Worm (Caenorhabditis elegans) whole organism, late embryonic: ENCODE measurements around the gene C18D4.3.

ENCODE experiments used
- C08G9.2 ChIP-seq: sonication (generic microtip); optimal IDR thresholded peaks from 2 replicates; lab custom pipeline; 2016; ENCODE audit warnings: mild to moderate bottlenecking, missing genetic modification characterization, moderate library complexity, missing compliant biosample characterization
- C38D4.7 ChIP-seq: fragments of 200-800 bp; sonication (Bioruptor generic); optimal IDR thresholded peaks from 2 replicates; lab custom pipeline; 2018; ENCODE audit warnings: mild to moderate bottlenecking, missing genetic modification characterization, moderate library complexity, missing compliant biosample characterization
- F13H6.1 ChIP-seq: sonication (generic microtip); optimal IDR thresholded peaks from 2 replicates; lab custom pipeline; 2016; ENCODE audit warnings: missing genetic modification characterization, missing compliant biosample characterization
- K02D7.2 ChIP-seq: sonication (generic microtip); optimal IDR thresholded peaks from 2 replicates; lab custom pipeline; 2017; ENCODE audit warnings: mild to moderate bottlenecking, missing genetic modification characterization, missing compliant biosample characterization
- T23F11.4 ChIP-seq: fragments of 200-800 bp; sonication (Bioruptor generic); optimal IDR thresholded peaks from 2 replicates; lab custom pipeline; 2018; ENCODE audit warnings: mild to moderate bottlenecking, missing genetic modification characterization, missing compliant biosample characterization
- Y22D7AL.16 ChIP-seq: sonication (generic microtip); optimal IDR thresholded peaks from 2 replicates; lab custom pipeline; 2016; ENCODE audit warnings: missing genetic modification characterization, missing compliant biosample characterization
- ahr-1 ChIP-seq: sonication (generic microtip); optimal IDR thresholded peaks from 2 replicates; lab custom pipeline; 2016; ENCODE audit warnings: missing genetic modification characterization, missing compliant biosample characterization
- ama-1 ChIP-seq: fragments of 150-350 bp; optimal IDR thresholded peaks from 2 replicates; lab custom pipeline; 2014
- ceh-18 ChIP-seq: sonication (generic microtip); optimal IDR thresholded peaks from 2 replicates; lab custom pipeline; 2016; ENCODE audit warnings: missing genetic modification characterization, missing compliant biosample characterization
- ceh-2 ChIP-seq: sonication (generic microtip); optimal IDR thresholded peaks from 2 replicates; lab custom pipeline; 2016; ENCODE audit warnings: missing genotype, missing genetic modification characterization, missing compliant biosample characterization
- ceh-24 ChIP-seq: sonication (generic microtip); optimal IDR thresholded peaks from 2 replicates; lab custom pipeline; 2016; ENCODE audit warnings: mild to moderate bottlenecking, missing genetic modification characterization, missing compliant biosample characterization
- ceh-31 ChIP-seq: sonication (generic microtip); optimal IDR thresholded peaks from 2 replicates; lab custom pipeline; 2016; ENCODE audit warnings: missing genetic modification characterization, missing compliant biosample characterization
- ceh-48 ChIP-seq: sonication (generic microtip); optimal IDR thresholded peaks from 2 replicates; lab custom pipeline; 2016; ENCODE audit warnings: missing genetic modification characterization, inconsistent platforms, missing compliant biosample characterization
- ceh-6 ChIP-seq: fragments of 200-800 bp; sonication (Bioruptor generic); optimal IDR thresholded peaks from 2 replicates; lab custom pipeline; 2018; ENCODE audit warnings: mild to moderate bottlenecking, missing genetic modification characterization, missing compliant biosample characterization
- ceh-9 ChIP-seq: sonication (generic microtip); optimal IDR thresholded peaks from 2 replicates; lab custom pipeline; 2016; ENCODE audit warnings: mild to moderate bottlenecking, missing genetic modification characterization, inconsistent platforms, missing compliant biosample characterization
- che-1 ChIP-seq: sonication (generic microtip); optimal IDR thresholded peaks from 2 replicates; lab custom pipeline; 2016; ENCODE audit warnings: mild to moderate bottlenecking, missing genetic modification characterization, missing compliant biosample characterization
- dmd-4 ChIP-seq: sonication (generic microtip); optimal IDR thresholded peaks from 2 replicates; lab custom pipeline; 2016; ENCODE audit warnings: borderline replicate concordance, missing genetic modification characterization, missing compliant biosample characterization
- elt-4 ChIP-seq: sonication (generic microtip); optimal IDR thresholded peaks from 2 replicates; lab custom pipeline; 2016; ENCODE audit warnings: missing genetic modification characterization, missing compliant biosample characterization
- ets-4 ChIP-seq: sonication (generic microtip); optimal IDR thresholded peaks from 2 replicates; lab custom pipeline; 2016; ENCODE audit warnings: missing genetic modification characterization, missing compliant biosample characterization
- fax-1 ChIP-seq: sonication (generic microtip); optimal IDR thresholded peaks from 2 replicates; lab custom pipeline; 2016; ENCODE audit warnings: missing genotype, missing genetic modification characterization, missing compliant biosample characterization
- fkh-6 ChIP-seq: sonication (generic microtip); optimal IDR thresholded peaks from 2 replicates; lab custom pipeline; 2016; ENCODE audit warnings: missing genetic modification characterization, missing compliant biosample characterization
- hlh-13 ChIP-seq: fragments of 200-800 bp; sonication (Bioruptor generic); optimal IDR thresholded peaks from 2 replicates; lab custom pipeline; 2018; ENCODE audit warnings: mild to moderate bottlenecking, missing genetic modification characterization, missing compliant biosample characterization
- hlh-15 ChIP-seq: sonication (generic microtip); optimal IDR thresholded peaks from 2 replicates; lab custom pipeline; 2016; ENCODE audit warnings: missing genetic modification characterization, missing compliant biosample characterization
- hlh-6 ChIP-seq: sonication (generic microtip); optimal IDR thresholded peaks from 2 replicates; lab custom pipeline; 2016; ENCODE audit warnings: missing genotype, missing genetic modification characterization, missing compliant biosample characterization
- hlh-8 ChIP-seq: sonication (generic microtip); optimal IDR thresholded peaks from 2 replicates; lab custom pipeline; 2016; ENCODE audit warnings: missing genotype, missing genetic modification characterization, missing compliant biosample characterization
- lim-6 ChIP-seq: sonication (generic microtip); optimal IDR thresholded peaks from 2 replicates; lab custom pipeline; 2016; ENCODE audit warnings: missing genetic modification characterization, missing compliant biosample characterization
- lin-11 ChIP-seq: fragments of 200-800 bp; sonication (Bioruptor generic); optimal IDR thresholded peaks from 2 replicates; lab custom pipeline; 2018; ENCODE audit warnings: mild to moderate bottlenecking, missing genetic modification characterization, missing compliant biosample characterization
- madf-2 ChIP-seq: sonication (generic microtip); optimal IDR thresholded peaks from 2 replicates; lab custom pipeline; 2017; ENCODE audit warnings: missing genetic modification characterization, missing compliant biosample characterization
- nfya-1 ChIP-seq: sonication (generic microtip); optimal IDR thresholded peaks from 2 replicates; lab custom pipeline; 2017; ENCODE audit warnings: missing genetic modification characterization, mild to moderate bottlenecking, missing compliant biosample characterization, antibody characterized with exemption, moderate library complexity
- pag-3 ChIP-seq: sonication (generic microtip); optimal IDR thresholded peaks from 2 replicates; lab custom pipeline; 2016; ENCODE audit warnings: missing compliant biosample characterization, missing genetic modification characterization, borderline replicate concordance
- pha-2 ChIP-seq: sonication (generic microtip); optimal IDR thresholded peaks from 2 replicates; lab custom pipeline; 2017; ENCODE audit warnings: mild to moderate bottlenecking, missing genetic modification characterization, missing compliant biosample characterization
- pha-4 ChIP-seq: fragments of 150-350 bp; optimal IDR thresholded peaks from 2 replicates; lab custom pipeline; 2018; ENCODE audit warnings: missing biosample characterization, missing genetic modification reagents, missing genetic modification characterization
- pros-1 ChIP-seq: fragments of 150-350 bp; optimal IDR thresholded peaks from 2 replicates; lab custom pipeline; 2014; ENCODE audit warnings: missing biosample characterization, missing genetic modification reagents, missing genetic modification characterization
- sdc-2 ChIP-seq: sonication (generic microtip); optimal IDR thresholded peaks from 2 replicates; lab custom pipeline; 2016; ENCODE audit warnings: missing genotype, missing genetic modification characterization, missing compliant biosample characterization
- sox-4 ChIP-seq: sonication (generic microtip); optimal IDR thresholded peaks from 2 replicates; lab custom pipeline; 2017; ENCODE audit warnings: mild to moderate bottlenecking, missing genetic modification characterization, inconsistent platforms, missing compliant biosample characterization
- tbx-7 ChIP-seq: sonication (generic microtip); optimal IDR thresholded peaks from 2 replicates; lab custom pipeline; 2016; ENCODE audit warnings: missing genotype, missing genetic modification characterization, missing compliant biosample characterization
- ttx-3 ChIP-seq: sonication (generic microtip); optimal IDR thresholded peaks from 2 replicates; lab custom pipeline; 2016; ENCODE audit warnings: missing genetic modification reagents, missing genetic modification characterization, missing compliant biosample characterization
- unc-3 ChIP-seq, 2 experiments: fragments of 200-800 bp in 1 of 2; sonication (Bioruptor generic) in 1 of 2; sonication (generic microtip) in 1 of 2; conservative IDR thresholded peaks in 1 of 2; optimal IDR thresholded peaks in 1 of 2; 2 replicates each; pipeline versions ENCODE4 v1.3.6 to Lab custom; 2016 to 2022; ENCODE audit warnings: missing compliant biosample characterization in 2 of 2, missing genetic modification characterization in 2 of 2, missing genetic modification reagents in 1 of 2
- unc-86 ChIP-seq: sonication (generic microtip); optimal IDR thresholded peaks from 2 replicates; lab custom pipeline; 2016; ENCODE audit warnings: missing genetic modification characterization, missing compliant biosample characterization

Gene C18D4.3

DNA sequence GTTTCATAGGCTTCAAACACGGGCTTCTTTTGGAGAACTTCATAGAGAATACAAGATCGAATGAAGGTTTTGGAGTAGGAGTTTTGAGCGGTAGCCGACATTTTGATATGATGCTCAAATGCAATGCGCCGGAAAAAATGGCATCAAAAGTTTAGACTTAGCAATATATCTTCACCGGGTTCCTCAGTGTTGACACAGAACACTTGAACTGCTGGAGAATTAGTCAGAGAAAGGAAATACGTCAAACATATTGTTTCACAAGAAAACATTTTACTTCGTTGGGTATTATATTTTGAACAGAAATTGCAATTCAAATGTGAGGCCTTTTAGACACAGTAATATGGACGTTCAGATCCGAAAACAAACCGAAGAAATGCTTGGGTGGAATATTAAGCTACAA lies 25.8 kb upstream of the C18D4.3 start, which contains the start of gene fbxa-174:
Gene fbxa-174, minus strand, starts transcription at position 101 of the 400 bp plus-strand sequence.
- TF ChIP-seq ceh-18 (tag; lab: Kevin White, UChicago) (no peak), hlh-15 (tag; lab: Kevin White, UChicago) (no peak), lim-6 (tag; lab: Kevin White, UChicago) (no peak), dmd-4 (tag; lab: Kevin White, UChicago) (no peak), ama-1 (no peak), ceh-9 (no peak), Y22D7AL.16 (tag; lab: Kevin White, UChicago) (no peak), T23F11.4 (GFP tag; lab: Kevin White, UChicago) (no peak), pag-3 (tag; lab: Kevin White, UChicago) (no peak), lin-11 (tag; lab: Kevin White, UChicago) (no peak), unc-86 (tag; lab: Kevin White, UChicago) (no peak), ceh-24 (tag; lab: Kevin White, UChicago) (no peak)

- TF ChIP-seq fax-1 (tag; lab: Kevin White, UChicago) = no peak
- no peak for TF ChIP-seq fkh-6 (tag; lab: Kevin White, UChicago)
- TF ChIP-seq unc-3 (GFP tag; conservative IDR thresholded peaks at IDR 0.05; lab: Robert Waterston, UW) = no peak
- no peak for TF ChIP-seq unc-3 (tag; optimal IDR thresholded peaks at IDR 0.05; lab: Kevin White, UChicago)
- no peak for TF ChIP-seq hlh-8 (tag; lab: Kevin White, UChicago)
- no peak for TF ChIP-seq che-1 (tag; lab: Kevin White, UChicago)
- no peak for TF ChIP-seq ttx-3 (tag; lab: Kevin White, UChicago)
- no peak for TF ChIP-seq pag-3 (tag; lab: Kevin White, UChicago)
- no peak for TF ChIP-seq ceh-2 (tag; lab: Kevin White, UChicago)
- no peak for TF ChIP-seq ceh-9
- TF ChIP-seq ets-4 = no peak
- TF ChIP-seq ahr-1 (tag; lab: Kevin White, UChicago) = no peak
- no peak for TF ChIP-seq madf-2 (tag; lab: Kevin White, UChicago)
- no peak for TF ChIP-seq pha-4 (tag; lab: Kevin White, UChicago)
- TF ChIP-seq F13H6.1 (tag; lab: Kevin White, UChicago) = no peak
- TF ChIP-seq C38D4.7 (GFP tag; lab: Kevin White, UChicago) = no peak
- no peak for TF ChIP-seq hlh-6 (tag; lab: Kevin White, UChicago)
- TF ChIP-seq K02D7.2 = no peak
- no peak for TF ChIP-seq ceh-31 (tag; lab: Kevin White, UChicago)
- no peak for TF ChIP-seq hlh-15 (tag; lab: Kevin White, UChicago)
- TF ChIP-seq elt-4 (tag; lab: Kevin White, UChicago) = no peak
Measured at ce11 chrV:17552759-17553158, 20.2 kb upstream of the C18D4.3 start, which contains the start of gene C38D9.8. TSS of gene C38D9.8 (minus strand) at chrV:17552859.

DNA sequence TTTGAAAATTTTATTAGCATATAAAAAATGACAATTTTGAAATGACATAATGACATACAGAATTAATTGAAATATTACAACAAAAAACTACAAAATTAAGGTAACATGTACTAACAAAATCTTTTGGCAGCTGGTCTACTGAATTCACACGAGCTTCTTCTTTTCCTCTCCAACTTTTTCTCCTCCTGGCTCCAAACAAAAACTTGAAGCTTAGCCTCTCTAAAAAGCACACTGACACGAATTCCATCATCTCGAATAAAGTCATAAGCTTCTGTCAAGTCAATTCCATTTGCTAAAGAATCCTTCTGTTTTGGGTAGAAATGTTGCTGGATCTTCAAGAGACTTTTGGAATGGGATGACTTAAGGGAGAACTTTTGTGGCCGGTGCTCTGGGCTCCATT lies 18.8 kb upstream of the C18D4.3 start:
- TF ChIP-seq nfya-1 (no peak), sox-4 (tag; lab: Kevin White, UChicago) (no peak)

ce11 chrV:17549362-17549761 lies 16.8 kb upstream of the C18D4.3 start, which contains the start of gene fbxa-176:
TSS of gene fbxa-176 (plus strand) at chrV:17549675.
- TF ChIP-seq ceh-6 (GFP tag; lab: Kevin White, UChicago) (no peak), ceh-2 (tag; lab: Kevin White, UChicago) (no peak), hlh-13 (GFP tag; lab: Kevin White, UChicago) (no peak)

- TF ChIP-seq tbx-7 (no peak), C08G9.2 (tag; lab: Kevin White, UChicago) (peak; percentile 11), pros-1 (tag; lab: Kevin White, UChicago) (no peak), hlh-6 (tag; lab: Kevin White, UChicago) (peak; percentile 35), ceh-48 (tag; lab: Kevin White, UChicago) (no peak), elt-4 (tag; lab: Kevin White, UChicago) (peak; percentile 76), ttx-3 (tag; lab: Kevin White, UChicago) (no peak), pha-2 (tag; lab: Kevin White, UChicago) (no peak), lim-6 (tag; lab: Kevin White, UChicago) (peak; percentile 26), sdc-2 (tag; lab: Kevin White, UChicago) (peak; percentile 35)
Measured at ce11 chrV:17548635-17549034, 16.0 kb upstream of the C18D4.3 start.
